Worm (Caenorhabditis elegans): ENCODE data around the gene srx-56.
A peak's percentile ranks its signal among the peaks of the same experiment; 100 is the strongest.

The srx-56 gene

DNA sequence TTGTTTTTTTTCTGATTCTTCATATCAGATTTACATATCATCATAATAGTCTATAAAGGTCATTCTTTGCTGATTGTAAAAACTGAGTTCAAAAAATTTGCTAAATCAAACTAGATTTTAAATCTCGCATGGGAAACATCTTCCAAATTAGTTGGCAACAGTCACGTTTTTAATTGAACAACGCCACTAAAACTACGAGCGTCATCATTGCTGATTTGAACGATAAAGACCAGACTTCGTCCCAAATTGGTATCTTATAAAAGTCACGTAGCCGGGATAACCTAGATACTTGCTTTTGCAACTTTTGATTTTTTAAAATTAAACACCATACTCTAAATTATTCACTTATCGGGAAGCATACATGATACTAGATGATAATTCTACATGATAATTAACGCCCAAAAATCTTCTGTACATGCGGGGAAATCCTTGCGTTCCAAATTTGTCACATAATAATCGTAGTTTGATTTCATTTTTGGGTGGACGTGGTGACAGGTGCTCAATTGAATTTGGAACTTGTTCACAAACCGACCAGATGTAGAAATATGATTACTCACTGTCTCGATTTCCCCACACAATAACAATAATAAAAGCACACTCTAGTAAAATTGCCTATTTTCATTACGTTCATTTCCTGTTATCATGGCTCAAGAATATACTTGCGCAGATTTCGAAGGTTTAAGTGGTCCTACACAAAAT is 43.0 kb downstream of the srx-56 start, which contains the start of gene srw-67:
Gene srw-67, plus strand, starts transcription at position 643 of the 699 bp plus-strand sequence.
- peak; percentile 51 for TF ChIP-seq nhr-25 (tag; optimal IDR thresholded peaks at IDR 0.05)
- no peak for TF ChIP-seq unc-62 (GFP tag; optimal IDR thresholded peaks at IDR 0.05)

DNA sequence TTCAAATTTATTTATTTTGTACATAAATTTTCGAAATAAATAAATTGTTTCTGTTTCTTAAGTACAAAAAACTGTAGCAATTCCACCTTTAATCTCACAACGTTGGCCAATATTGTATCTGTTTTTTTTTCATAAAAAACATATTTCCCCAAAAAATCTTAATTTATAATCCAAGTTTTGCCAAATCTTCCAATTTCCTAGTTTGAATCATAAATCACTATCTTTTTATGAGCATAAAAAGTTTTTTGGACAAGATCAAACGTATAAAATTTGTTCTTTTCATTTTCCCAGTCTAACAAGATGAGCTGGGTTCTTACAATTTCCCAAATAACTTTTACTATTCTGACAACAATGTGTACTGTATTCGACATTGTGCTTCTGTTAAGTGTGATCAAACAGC is 46.0 kb downstream of the srx-56 start, which contains the start of gene srxa-4:
Gene srxa-4, plus strand, starts transcription at position 301 of the 400 bp plus-strand sequence.
- TF ChIP-seq ama-1 (optimal IDR thresholded peaks at IDR 0.05): no peak

DNA sequence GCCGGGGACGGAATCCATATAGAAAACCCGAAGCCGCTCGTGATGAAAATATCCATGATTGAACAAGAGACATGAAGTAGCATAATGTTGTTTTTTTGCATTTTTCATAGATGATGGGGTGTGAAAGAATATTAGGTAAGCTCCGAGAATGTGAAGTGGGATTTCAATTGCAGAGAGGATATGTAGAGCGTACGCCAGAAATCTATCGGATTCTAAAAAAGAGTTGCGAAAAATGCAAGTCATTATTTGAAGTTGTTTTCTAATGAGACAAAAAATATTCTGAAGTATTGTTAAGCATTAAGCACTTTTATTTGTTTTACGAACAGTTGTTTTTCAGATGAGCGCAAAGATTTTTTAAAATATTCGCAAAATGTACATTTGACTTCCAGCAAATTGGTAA is 50.1 kb downstream of the srx-56 start, which contains the start of gene F18E3.10:
Gene F18E3.10, minus strand, starts transcription at position 101 of the 400 bp plus-strand sequence.
- no peak for TF ChIP-seq nhr-6 (tag; optimal IDR thresholded peaks at IDR 0.05)
- TF ChIP-seq unc-39 (tag; optimal IDR thresholded peaks at IDR 0.05): no peak
- no peak for TF ChIP-seq ceh-82 (tag; optimal IDR thresholded peaks at IDR 0.05)
- no peak for TF ChIP-seq lin-13 (GFP tag; optimal IDR thresholded peaks at IDR 0.05)
- no peak for TF ChIP-seq snpc-4 (tag; optimal IDR thresholded peaks at IDR 0.05)
- no peak for TF ChIP-seq unc-62 (GFP tag; optimal IDR thresholded peaks at IDR 0.05)
- TF ChIP-seq nhr-21 (tag; optimal IDR thresholded peaks at IDR 0.05): no peak
- no peak for TF ChIP-seq nhr-77 (tag; optimal IDR thresholded peaks at IDR 0.05)
